Fruit fly (Drosophila melanogaster) whole organism, wandering third instar larva: ENCODE results near the gene Uqcc1.

Experiments used
- Abd-B ChIP-seq: fragments of >200 bp; optimal IDR thresholded peaks from 2 replicates; lab custom pipeline; 2017; ENCODE audit warnings: missing biosample characterization, missing genetic modification characterization
- Dfd ChIP-seq: fragments of >200 bp; optimal IDR thresholded peaks from 2 replicates; lab custom pipeline; 2017; ENCODE audit warnings: missing biosample characterization, missing genetic modification characterization
- Jra ChIP-seq: sonication (Bioruptor generic); optimal IDR thresholded peaks from 2 replicates; lab custom pipeline; 2016; ENCODE audit warnings: missing biosample characterization, missing genetic modification characterization
- Myc ChIP-seq: fragments of >200 bp; optimal IDR thresholded peaks from 2 replicates; lab custom pipeline; 2017
- Sp1 ChIP-seq: fragments of 200-800 bp; sonication (Bioruptor generic); optimal IDR thresholded peaks from 3 replicates; lab custom pipeline; 2019; ENCODE audit warnings: missing biosample characterization, mild to moderate bottlenecking, missing genetic modification characterization, moderate library complexity
- dl ChIP-seq, 2 experiments: fragments of 175-275, 200-275 bp in 1 of 2; fragments of 200-275 bp in 1 of 2; sonication (Bioruptor generic); optimal IDR thresholded peaks; lab custom pipeline; 2018; ENCODE audit warnings: mild to moderate bottlenecking in 2 of 2, missing biosample characterization in 2 of 2, missing genetic modification characterization in 2 of 2, moderate library complexity in 2 of 2; ENCODE audit not compliant: partially characterized antibody in 2 of 2, insufficient read depth in 1 of 2
- lola ChIP-seq: fragments of >200 bp; optimal IDR thresholded peaks from 2 replicates; lab custom pipeline; 2017; ENCODE audit warnings: missing biosample characterization, missing genetic modification characterization
- pan ChIP-seq: fragments of >200 bp; optimal IDR thresholded peaks from 2 replicates; lab custom pipeline; 2017
- usp ChIP-seq: fragments of >200 bp; optimal IDR thresholded peaks from 2 replicates; lab custom pipeline; 2017; ENCODE audit warnings: missing biosample characterization, missing genetic modification characterization

DNA sequence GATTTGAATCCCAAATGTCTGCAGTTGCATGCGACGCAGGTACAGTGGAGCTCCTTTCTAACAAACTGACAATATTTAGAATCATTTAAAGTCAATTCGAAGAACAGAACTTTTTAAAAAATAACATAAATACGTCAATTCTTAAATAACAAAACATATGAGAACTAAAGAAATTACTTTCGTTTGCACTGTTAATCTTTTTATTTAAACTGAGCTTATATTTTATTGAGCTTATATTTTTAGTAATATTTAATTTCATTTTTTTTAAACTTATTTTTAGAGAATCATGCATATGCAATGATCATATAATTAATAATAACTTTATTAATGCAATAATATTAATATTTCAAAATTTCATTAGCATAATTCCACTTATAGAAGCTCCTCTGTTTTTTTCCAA, 22.6 kb upstream of the Uqcc1 start:
- no peak for TF ChIP-seq Sp1 (GFP tag; lab: Kevin White, UChicago)
- TF ChIP-seq Dfd (GFP tag; lab: Kevin White, UChicago), result no peak
- no peak for TF ChIP-seq Abd-B (GFP tag; lab: Kevin White, UChicago)
- no peak for TF ChIP-seq Jra (GFP tag; lab: Kevin White, UChicago)
- TF ChIP-seq lola, result no peak
- no peak for TF ChIP-seq dl (GFP tag; optimal IDR thresholded peaks at IDR 0.05; lab: Kevin White, UChicago; ENCODE audit: insufficient read depth in 1 of 2, partially characterized antibody in 2 of 2)
- no peak for TF ChIP-seq pan (lab: Kevin White, UChicago)
- no peak for TF ChIP-seq usp (GFP tag; lab: Kevin White, UChicago)
- TF ChIP-seq Myc (lab: Kevin White, UChicago), result no peak
